Fruit fly (Drosophila melanogaster) Kc167 (cell line): Measurements from ENCODE around the gene Bcs1.

Experiments
- Myc ChIP-seq: fragments of >200 bp; optimal IDR thresholded peaks from 2 replicates; lab custom pipeline; 2017; ENCODE audit warnings: missing external identifiers
- Sin3A ChIP-seq: fragments of >200 bp; optimal IDR thresholded peaks from 2 replicates; lab custom pipeline; 2018; ENCODE audit warnings: missing external identifiers
- h ChIP-seq: fragments of >200 bp; optimal IDR thresholded peaks from 3 replicates; lab custom pipeline; 2018; ENCODE audit warnings: missing external identifiers
- insv ChIP-seq: fragments of >200 bp; optimal IDR thresholded peaks from 3 replicates; lab custom pipeline; 2018; ENCODE audit warnings: missing external identifiers
- psq ChIP-seq: fragments of >200 bp; optimal IDR thresholded peaks from 2 replicates; lab custom pipeline; 2017; ENCODE audit warnings: missing external identifiers

dm6 chr2L:10220010-10220409 is 2.4 kb upstream of the Bcs1 start:
- TF ChIP-seq Myc (lab: Kevin White, UChicago), result no peak
- TF ChIP-seq psq (lab: Kevin White, UChicago), result no peak
- TF ChIP-seq Sin3A (lab: Kevin White, UChicago), result no peak
- no peak for TF ChIP-seq insv (lab: Kevin White, UChicago)
- no peak for TF ChIP-seq h (lab: Kevin White, UChicago)
